Worm (Caenorhabditis elegans): ENCODE data around the gene nlp-23.

Gene nlp-23

DNA sequence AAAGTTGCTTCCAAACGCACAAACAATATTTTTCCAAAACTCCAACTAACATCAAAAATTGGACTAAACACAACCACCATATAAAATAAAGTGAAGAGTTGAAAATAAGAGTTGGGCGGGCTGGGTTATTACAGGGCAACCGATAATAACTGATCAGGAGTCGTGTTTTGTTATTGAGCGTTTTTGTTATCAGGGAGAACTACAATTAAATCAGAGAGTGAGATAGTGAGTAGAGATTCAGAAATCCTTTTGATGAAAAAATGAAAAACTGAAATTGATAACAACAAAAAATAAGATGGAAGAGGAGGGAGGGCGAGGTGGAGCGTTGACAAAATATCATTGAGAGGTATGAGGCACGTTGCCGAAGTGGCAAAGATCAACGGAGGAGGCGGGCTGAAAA is 22.2 kb downstream of the nlp-23 start:
- TF ChIP-seq egl-27 (tag; optimal IDR thresholded peaks at IDR 0.05) (no peak), pqm-1 (tag; optimal IDR thresholded peaks at IDR 0.05) (peak; percentile 86), D1046.2 (GFP tag; IDR thresholded peaks at IDR 0.05) (no peak), T20F7.1 (GFP tag; optimal IDR thresholded peaks at IDR 0.05) (no peak), nhr-25 (tag; optimal IDR thresholded peaks at IDR 0.05; ENCODE audit: borderline replicate concordance, insufficient read depth) (no peak), T26A8.4 (GFP tag; IDR thresholded peaks at IDR 0.05) (no peak), mes-2 (tag; optimal IDR thresholded peaks at IDR 0.05; ENCODE audit: poor library complexity, severe bottlenecking) (no peak), lin-29 (GFP tag; IDR thresholded peaks at IDR 0.05) (no peak), hlh-11 (tag; optimal IDR thresholded peaks at IDR 0.05) (peak; percentile 24), daf-16 (GFP tag; optimal IDR thresholded peaks at IDR 0.05) (no peak), daf-16 (tag; optimal IDR thresholded peaks at IDR 0.05) (peak; percentile 97), nhr-77 (tag; optimal IDR thresholded peaks at IDR 0.05) (peak; percentile 12), dmd-9 (GFP tag; IDR thresholded peaks at IDR 0.05) (no peak), ZK546.5 (tag; optimal IDR thresholded peaks at IDR 0.05) (no peak), ctbp-1 (GFP tag; IDR thresholded peaks at IDR 0.05) (no peak), dpl-1 (GFP tag; optimal IDR thresholded peaks at IDR 0.05) (no peak), gei-8 (GFP tag; optimal IDR thresholded peaks at IDR 0.05) (no peak), zip-2 (tag; optimal IDR thresholded peaks at IDR 0.05) (no peak), dve-1 (tag; optimal IDR thresholded peaks at IDR 0.05; ENCODE audit: insufficient read depth) (peak; percentile 82), nhr-11 (tag; optimal IDR thresholded peaks at IDR 0.05) (no peak), mxl-3 (GFP tag; optimal IDR thresholded peaks at IDR 0.05) (no peak), zag-1 (tag; optimal IDR thresholded peaks at IDR 0.05) (no peak), unc-62 (GFP tag; optimal IDR thresholded peaks at IDR 0.05 in 1 of 2) (peak in 1 of 2 experiments; percentile 16), unc-62 (tag; optimal IDR thresholded peaks at IDR 0.05) (no peak), Y105C5A.15 (GFP tag; IDR thresholded peaks at IDR 0.05) (no peak), duxl-1 (tag; optimal IDR thresholded peaks at IDR 0.05; ENCODE audit: poor library complexity) (no peak), nhr-28 (tag; optimal IDR thresholded peaks at IDR 0.05) (peak; percentile 73), madf-9 (GFP tag; conservative IDR thresholded peaks at IDR 0.05) (no peak)

DNA sequence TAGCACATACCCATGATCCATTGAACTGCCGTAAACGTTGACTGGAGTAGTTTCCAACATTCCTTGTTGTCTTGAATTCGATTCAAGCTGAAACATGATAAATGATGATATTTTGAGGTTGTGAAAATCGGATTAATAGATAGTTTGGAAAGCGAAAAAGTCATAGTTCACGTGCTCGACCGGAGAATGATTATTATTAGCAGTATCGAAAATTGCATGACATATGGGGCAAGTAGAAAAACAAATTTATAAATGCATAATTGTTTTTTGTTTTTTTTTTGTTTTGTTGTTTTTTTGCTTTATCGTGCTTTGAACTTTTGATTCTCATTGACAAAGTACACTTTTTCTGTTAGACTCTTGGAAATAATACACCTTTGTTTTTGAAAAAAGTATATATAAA is 23.5 kb downstream of the nlp-23 start, which contains the start of gene aakg-4:
TSS of gene aakg-4 (minus strand) at position 101 of the 400 bp plus-strand sequence.
- TF ChIP-seq D1046.2 (GFP tag; IDR thresholded peaks at IDR 0.05), result no peak
- no peak for TF ChIP-seq sdz-12 (GFP tag; optimal IDR thresholded peaks at IDR 0.05)
- no peak for TF ChIP-seq nhr-77 (tag; optimal IDR thresholded peaks at IDR 0.05)
- TF ChIP-seq vab-7 (GFP tag; IDR thresholded peaks at IDR 0.05), result no peak
- no peak for TF ChIP-seq ceh-82 (tag; optimal IDR thresholded peaks at IDR 0.05)
- TF ChIP-seq ceh-20 (GFP tag; IDR thresholded peaks at IDR 0.05), result no peak
- no peak for TF ChIP-seq cey-2 (tag; optimal IDR thresholded peaks at IDR 0.05; ENCODE audit: borderline replicate concordance, insufficient read depth)
- no peak for TF ChIP-seq pqm-1 (tag; optimal IDR thresholded peaks at IDR 0.05)
- no peak for TF ChIP-seq lin-38 (GFP tag; IDR thresholded peaks at IDR 0.05)
- no peak for TF ChIP-seq nhr-10 (tag; optimal IDR thresholded peaks at IDR 0.05)
- TF ChIP-seq Y75B8A.6 (GFP tag; IDR thresholded peaks at IDR 0.05), result no peak
- TF ChIP-seq lin-39 (tag; optimal IDR thresholded peaks at IDR 0.05), result no peak
- no peak for TF ChIP-seq dmd-6 (GFP tag; IDR thresholded peaks at IDR 0.05)
- TF ChIP-seq zag-1 (tag; optimal IDR thresholded peaks at IDR 0.05), result no peak
- TF ChIP-seq ztf-11 (tag; optimal IDR thresholded peaks at IDR 0.05), result no peak
- no peak for TF ChIP-seq daf-16 (GFP tag; optimal IDR thresholded peaks at IDR 0.05)
- TF ChIP-seq daf-16 (tag; optimal IDR thresholded peaks at IDR 0.05), result no peak
- TF ChIP-seq spr-3 (GFP tag; optimal IDR thresholded peaks at IDR 0.05), result no peak
- no peak for TF ChIP-seq lim-7 (GFP tag; IDR thresholded peaks at IDR 0.05)
- TF ChIP-seq ZK337.2 (GFP tag; IDR thresholded peaks at IDR 0.05), result no peak
